Fruit fly (Drosophila melanogaster): ENCODE results near the gene IFT46.

- no peak for TF ChIP-seq Bdp1 (GFP tag; optimal IDR thresholded peaks at IDR 0.05)
- TF ChIP-seq lilli (GFP tag; optimal IDR thresholded peaks at IDR 0.05) = no peak
- no peak for TF ChIP-seq sim (GFP tag; IDR thresholded peaks at IDR 0.05)
- TF ChIP-seq Hsf (GFP tag; optimal IDR thresholded peaks at IDR 0.05) = no peak
- no peak for TF ChIP-seq CG4820 (GFP tag; optimal IDR thresholded peaks at IDR 0.05)
These were observed 36.9 kb upstream of the IFT46 start, which contains the start of gene Cyp310a1 for dm6 chr2L:18652663-18653327.
